Fruit fly (Drosophila melanogaster): ENCODE measurements around the gene alphaTub84B.

DNA sequence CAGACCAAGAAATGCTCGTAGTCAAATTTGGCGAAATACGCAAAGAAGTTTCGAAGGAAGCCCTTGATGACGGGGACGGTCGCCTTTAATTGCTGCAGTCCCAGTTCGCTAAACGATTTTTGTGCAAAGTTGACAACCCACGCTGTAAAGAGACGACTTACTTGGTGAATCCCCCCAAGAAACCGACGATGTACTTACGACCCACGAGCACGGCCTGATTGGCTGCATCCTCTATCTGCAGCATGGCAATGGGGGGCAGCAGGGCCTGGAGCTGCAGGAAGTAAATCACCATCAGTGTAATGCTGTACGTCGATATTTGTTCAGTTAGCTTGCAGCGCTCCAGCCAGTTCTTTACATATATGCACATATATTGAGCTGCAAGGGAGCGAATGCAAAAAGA, 2.6 kb upstream of the alphaTub84B start:
- TF ChIP-seq CG7101 (tag; optimal IDR thresholded peaks at IDR 0.05), result no peak
- TF ChIP-seq CG1620 (GFP tag; optimal IDR thresholded peaks at IDR 0.05), result no peak
- no peak for TF ChIP-seq CG7045 (GFP tag; optimal IDR thresholded peaks at IDR 0.05)
